Worm (Caenorhabditis elegans): Measurements from ENCODE around the gene wdr-62.

Gene wdr-62

DNA sequence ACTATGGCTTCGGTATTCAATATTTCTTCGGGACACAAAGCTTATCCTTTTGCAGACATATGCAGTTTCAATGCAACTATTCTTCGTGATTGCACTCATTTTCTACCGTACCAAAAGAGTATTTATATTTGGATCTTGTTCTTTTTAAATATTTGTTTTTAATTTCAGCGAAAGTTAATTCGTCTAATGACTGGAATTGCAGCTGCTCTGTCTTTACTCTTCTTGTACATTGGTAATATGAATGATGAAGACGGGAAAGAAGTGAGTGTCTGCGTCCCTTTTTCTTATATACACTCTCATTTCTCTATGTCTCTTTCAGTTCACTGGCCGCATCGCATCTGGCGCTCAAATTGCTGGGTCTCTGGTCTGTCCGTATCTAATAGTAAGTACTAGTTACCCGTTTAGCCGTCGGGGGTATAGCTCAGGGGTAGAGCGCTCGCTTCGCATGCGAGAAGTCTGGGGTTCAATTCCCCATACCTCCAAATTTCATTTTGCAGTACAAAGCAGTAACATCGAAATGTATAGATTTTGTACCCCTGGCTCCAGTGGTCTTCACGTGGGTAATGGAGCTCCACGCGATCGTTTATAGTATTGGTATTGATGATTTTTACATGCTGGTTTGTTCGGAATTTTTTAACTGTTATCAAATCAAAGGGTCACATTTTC is 59.4 kb downstream of the wdr-62 start (continued):
- TF ChIP-seq Y116A8C.19 (tag; optimal IDR thresholded peaks at IDR 0.05; ENCODE audit: borderline replicate concordance) = no peak
- TF ChIP-seq unc-98 (GFP tag; IDR thresholded peaks at IDR 0.05) = peak; percentile 43; the same call in 1 of the 2 replicates
- TF ChIP-seq mep-1 (tag; optimal IDR thresholded peaks at IDR 0.05) = peak; percentile 75

DNA sequence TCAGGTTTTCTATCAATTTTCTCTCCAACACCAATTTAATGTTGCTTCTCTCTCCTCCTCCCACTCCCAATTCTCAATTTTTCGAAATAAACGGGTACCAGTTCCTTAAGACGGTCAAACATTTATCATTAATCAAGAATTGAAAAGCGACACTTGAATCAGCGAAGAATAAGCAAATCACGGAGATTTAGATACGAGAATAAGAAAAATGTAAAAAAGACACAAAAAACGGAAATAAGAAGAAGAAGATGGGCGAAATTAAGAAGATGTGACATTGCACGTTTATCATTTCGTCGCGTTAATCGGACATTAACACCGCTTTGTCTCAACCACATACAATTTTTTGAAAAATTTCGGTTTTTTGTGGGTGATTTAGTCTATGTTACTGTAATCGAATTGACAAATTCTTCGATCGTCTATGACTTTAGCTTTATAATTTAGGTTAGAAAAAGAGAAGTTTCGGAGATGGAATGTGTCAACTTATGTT is 60.7 kb downstream of the wdr-62 start, which contains the start of gene haao-1:
haao-1 (plus strand) TSS at position 437 of the 487 bp plus-strand sequence.
- TF ChIP-seq nhr-85 (tag) (peak; percentile 77), tbx-2 (tag; optimal IDR thresholded peaks at IDR 0.05) (peak; percentile 23), lsy-2 (tag; optimal IDR thresholded peaks at IDR 0.05) (no peak), lin-35 (GFP tag; optimal IDR thresholded peaks at IDR 0.05) (no peak), blmp-1 (tag; optimal IDR thresholded peaks at IDR 0.05) (peak; percentile 69), Y116A8C.19 (tag; optimal IDR thresholded peaks at IDR 0.05; ENCODE audit: borderline replicate concordance) (no peak), pqm-1 (tag; optimal IDR thresholded peaks at IDR 0.05) (no peak), elt-3 (tag; optimal IDR thresholded peaks at IDR 0.05) (peak in 1 of 6 experiments; percentile 57), ceh-63 (GFP tag; optimal IDR thresholded peaks at IDR 0.05) (no peak), efl-1 (optimal IDR thresholded peaks at IDR 0.05) (no peak), efl-1 (GFP tag; optimal IDR thresholded peaks at IDR 0.05 in 1 of 2) (no peak), nhr-237 (tag; optimal IDR thresholded peaks at IDR 0.05) (no peak), lin-39 (tag; optimal IDR thresholded peaks at IDR 0.05) (no peak), mep-1 (tag; optimal IDR thresholded peaks at IDR 0.05) (peak; percentile 30), tlp-1 (tag; optimal IDR thresholded peaks at IDR 0.05) (no peak), nhr-11 (tag; optimal IDR thresholded peaks at IDR 0.05) (no peak), swsn-7 (tag; optimal IDR thresholded peaks at IDR 0.05) (no peak), fkh-10 (GFP tag; optimal IDR thresholded peaks at IDR 0.05) (no peak), fkh-4 (tag; optimal IDR thresholded peaks at IDR 0.05; ENCODE audit: borderline replicate concordance) (no peak), nhr-12 (tag; optimal IDR thresholded peaks at IDR 0.05) (no peak), ama-1 (optimal IDR thresholded peaks at IDR 0.05) (no peak), nhr-20 (tag; optimal IDR thresholded peaks at IDR 0.05) (peak; percentile 20), xbp-1 (tag; optimal IDR thresholded peaks at IDR 0.05) (no peak), nhr-28 (tag; optimal IDR thresholded peaks at IDR 0.05) (no peak), lin-14 (GFP tag; optimal IDR thresholded peaks at IDR 0.05) (peak; percentile 57), nhr-71 (tag; optimal IDR thresholded peaks at IDR 0.05) (peak; percentile 36), fkh-8 (tag; optimal IDR thresholded peaks at IDR 0.05) (no peak), unc-30 (tag; optimal IDR thresholded peaks at IDR 0.05) (no peak), nhr-47 (tag; optimal IDR thresholded peaks at IDR 0.05) (no peak)

DNA sequence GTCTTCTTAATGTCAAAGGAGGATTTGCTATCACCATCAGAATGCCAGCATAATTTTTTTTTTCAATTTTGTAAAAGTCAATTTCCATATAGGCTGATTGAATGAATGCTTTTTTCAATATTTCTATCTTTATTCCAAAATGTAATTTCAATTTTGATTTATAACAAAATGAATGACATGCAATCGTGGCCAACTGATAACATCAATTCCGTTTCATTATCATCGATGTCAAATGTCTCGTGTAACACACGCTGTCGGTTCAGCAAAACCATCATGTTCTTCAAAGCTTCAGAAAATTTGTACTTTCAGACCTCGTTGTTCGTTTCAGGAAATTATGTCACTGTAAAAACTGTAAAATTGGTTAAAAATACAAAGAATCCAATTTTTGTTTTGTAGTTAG is 63.1 kb downstream of the wdr-62 start:
- peak; percentile 30 for TF ChIP-seq nhr-20 (tag; optimal IDR thresholded peaks at IDR 0.05)
- peak in 1 of 2 experiments; percentile 40 for TF ChIP-seq lin-35 (GFP tag; optimal IDR thresholded peaks at IDR 0.05)
- TF ChIP-seq nhr-12 (tag; optimal IDR thresholded peaks at IDR 0.05) = no peak
- TF ChIP-seq dsc-1 (tag; optimal IDR thresholded peaks at IDR 0.05) = no peak
- TF ChIP-seq mdl-1 (tag; optimal IDR thresholded peaks at IDR 0.05) = peak in 1 of 2 experiments; percentile 11
- TF ChIP-seq elt-2 (tag; optimal IDR thresholded peaks at IDR 0.05) = peak; percentile 72
- TF ChIP-seq nhr-90 (tag; optimal IDR thresholded peaks at IDR 0.05; ENCODE audit: poor library complexity) = peak; percentile 2

DNA sequence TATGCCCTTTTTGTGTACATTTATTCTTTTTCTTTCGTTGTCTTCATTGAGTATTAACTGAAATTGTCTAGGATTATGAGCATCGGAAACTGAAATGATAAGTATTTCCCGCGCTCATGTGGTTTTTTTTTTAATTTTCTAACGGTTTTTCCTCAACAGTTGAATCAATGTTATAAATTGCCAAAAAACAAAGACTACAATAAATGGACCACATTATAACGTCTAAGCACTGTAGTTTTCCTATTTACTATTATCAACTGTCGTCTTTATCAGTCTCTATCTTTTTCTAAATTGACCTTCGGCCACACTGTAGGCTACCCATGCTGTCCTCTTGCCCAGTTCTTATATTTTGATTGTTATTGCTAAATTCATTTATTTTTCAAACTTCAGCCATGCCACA is 63.9 kb downstream of the wdr-62 start, which contains the start of gene acs-14:
acs-14 (plus strand) TSS at position 391 of the 400 bp plus-strand sequence.
- TF ChIP-seq ama-1 (optimal IDR thresholded peaks at IDR 0.05) (no peak), elt-3 (tag; optimal IDR thresholded peaks at IDR 0.05) (peak in 1 of 6 experiments; percentile 4), mep-1 (tag; optimal IDR thresholded peaks at IDR 0.05) (no peak), efl-1 (optimal IDR thresholded peaks at IDR 0.05) (no peak), efl-1 (GFP tag; optimal IDR thresholded peaks at IDR 0.05 in 1 of 2) (peak in 1 of 2 experiments; percentile 51), lin-35 (GFP tag; optimal IDR thresholded peaks at IDR 0.05) (peak in 1 of 2 experiments; percentile 12), nhr-20 (tag; optimal IDR thresholded peaks at IDR 0.05) (peak; percentile 13), elt-2 (tag; optimal IDR thresholded peaks at IDR 0.05) (peak; percentile 12)
